Fruit fly (Drosophila melanogaster): Measurements from ENCODE around the gene pcx.

The pcx gene

DNA sequence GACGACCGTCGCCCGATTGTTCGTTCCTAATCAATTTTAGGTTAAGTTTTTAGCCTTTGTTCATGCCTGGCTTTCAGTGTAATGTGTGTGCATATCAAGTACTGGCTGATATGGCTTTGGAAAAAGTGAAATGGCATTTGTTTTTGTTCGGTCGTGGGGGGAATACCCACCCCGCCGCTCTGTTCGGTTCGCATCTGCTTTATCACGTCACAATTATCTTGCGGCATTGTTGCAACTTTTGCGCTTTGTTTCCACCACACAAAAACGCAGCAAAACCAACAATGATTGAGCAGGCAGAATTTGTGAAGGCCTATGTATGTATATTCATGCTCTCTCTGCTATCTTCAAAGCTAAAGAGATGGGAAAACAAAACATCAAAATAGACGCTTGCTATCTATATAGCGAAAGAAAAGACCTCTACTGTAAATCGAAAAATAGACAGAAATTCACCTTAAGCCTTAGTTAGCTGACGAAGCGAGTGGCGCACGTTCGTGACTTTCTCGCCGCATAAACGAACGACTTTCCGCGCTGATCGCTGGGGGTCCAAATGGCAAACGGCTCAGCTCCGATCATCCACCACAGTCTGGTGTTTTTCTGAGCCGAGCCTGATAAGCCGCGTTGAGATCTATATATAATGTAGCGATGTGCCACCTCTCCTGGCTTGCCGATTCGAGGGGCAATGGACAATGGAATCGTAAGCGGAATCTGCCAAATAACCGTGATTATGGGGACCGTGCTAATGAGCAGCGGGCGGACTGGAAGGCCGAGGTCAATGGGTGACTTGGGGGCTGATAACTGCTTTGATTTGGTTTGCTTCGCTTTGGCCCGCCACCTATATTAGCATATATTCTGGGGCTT is 27.5 kb upstream of the pcx start:
- TF ChIP-seq dsf (GFP tag; optimal IDR thresholded peaks at IDR 0.05; ENCODE audit: borderline replicate concordance) (no peak), br (GFP tag; optimal IDR thresholded peaks at IDR 0.05) (peak; percentile 19), Rel (GFP tag; optimal IDR thresholded peaks at IDR 0.05) (no peak), Rel (tag; optimal IDR thresholded peaks at IDR 0.05) (peak; percentile 97), Sp1 (GFP tag; optimal IDR thresholded peaks at IDR 0.05) (peak; percentile 28), tai (GFP tag; optimal IDR thresholded peaks at IDR 0.05) (no peak), h (GFP tag; optimal IDR thresholded peaks at IDR 0.05) (peak; percentile 33), fru (GFP tag; optimal IDR thresholded peaks at IDR 0.05) (peak; percentile 17), HLH106 (tag; optimal IDR thresholded peaks at IDR 0.05) (peak; percentile 3)

DNA sequence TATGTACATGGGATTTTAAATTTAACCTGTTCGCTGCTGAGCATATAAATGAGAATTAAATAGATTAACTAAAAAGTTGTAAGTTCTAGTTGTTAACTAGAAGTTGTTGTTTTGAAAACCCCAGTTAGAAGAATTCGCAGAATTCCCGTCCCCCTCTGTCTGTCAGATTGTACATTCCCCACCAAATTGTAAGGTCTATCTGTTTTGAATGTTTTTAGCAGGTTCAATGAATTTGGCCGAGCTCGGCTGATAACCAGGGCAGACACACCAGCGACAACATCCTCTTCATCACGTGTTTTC is 26.9 kb upstream of the pcx start:
- TF ChIP-seq Dfd (GFP tag; optimal IDR thresholded peaks at IDR 0.05) = no peak
- TF ChIP-seq Rel (GFP tag; optimal IDR thresholded peaks at IDR 0.05) = no peak
- TF ChIP-seq Rel (tag; optimal IDR thresholded peaks at IDR 0.05) = peak; percentile 50
- TF ChIP-seq HLH106 (tag; optimal IDR thresholded peaks at IDR 0.05) = no peak
- TF ChIP-seq CG32264 (GFP tag; optimal IDR thresholded peaks at IDR 0.05) = no peak
- TF ChIP-seq fru (GFP tag; optimal IDR thresholded peaks at IDR 0.05) = no peak
- TF ChIP-seq Hr83 (GFP tag; optimal IDR thresholded peaks at IDR 0.05; ENCODE audit: poor library complexity, severe bottlenecking) = no peak
- no peak for TF ChIP-seq sage (GFP tag; optimal IDR thresholded peaks at IDR 0.05)

DNA sequence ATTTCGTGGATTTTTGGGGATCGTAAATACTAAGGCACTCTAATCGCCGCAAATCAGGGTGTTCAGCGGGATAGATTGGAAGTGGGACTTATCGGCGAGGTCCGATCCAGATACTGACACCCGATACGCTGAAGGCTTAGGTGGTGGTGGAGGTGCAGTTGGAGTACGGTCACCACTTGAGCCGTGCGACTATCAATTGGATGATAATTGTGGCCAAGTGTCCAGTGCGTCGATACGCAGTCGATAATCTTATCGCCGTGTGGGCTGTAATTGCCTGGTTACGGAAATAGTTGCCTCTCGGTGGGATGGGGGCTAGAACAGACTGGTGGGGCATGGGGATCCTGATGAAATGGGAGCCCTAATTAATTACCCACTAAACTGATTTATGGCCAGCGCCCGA is 25.8 kb upstream of the pcx start:
- no peak for TF ChIP-seq jim (GFP tag; optimal IDR thresholded peaks at IDR 0.05)
- peak; percentile 22 for TF ChIP-seq h (GFP tag; optimal IDR thresholded peaks at IDR 0.05)

DNA sequence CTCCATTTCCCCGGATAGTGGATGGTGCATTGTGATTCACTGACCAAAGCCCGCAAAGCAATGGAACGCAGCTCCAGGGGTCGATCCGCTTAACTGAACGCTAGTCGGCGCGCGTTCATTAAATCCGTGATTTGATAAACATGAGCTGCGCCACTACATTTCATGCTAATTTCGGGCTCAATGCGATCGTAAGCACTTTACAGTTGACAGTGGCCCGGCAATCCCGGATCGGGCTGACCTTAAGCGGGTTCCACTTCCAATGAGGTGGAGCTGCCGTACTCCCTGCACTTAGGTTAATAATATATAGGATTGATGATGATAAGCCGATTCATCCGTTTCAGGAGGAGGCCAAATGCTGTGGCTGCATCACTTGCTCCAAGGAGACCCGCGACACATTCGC is 21.3 kb upstream of the pcx start, which contains the start of gene FarO:
TSS of gene FarO (minus strand) at position 101 of the 400 bp plus-strand sequence.
- TF ChIP-seq Vsx2 (GFP tag; optimal IDR thresholded peaks at IDR 0.05; ENCODE audit: partially characterized antibody) (no peak), Hnf4 (GFP tag; optimal IDR thresholded peaks at IDR 0.05) (no peak), usp (GFP tag; optimal IDR thresholded peaks at IDR 0.05) (no peak), h (GFP tag; optimal IDR thresholded peaks at IDR 0.05) (no peak), rgr (GFP tag; optimal IDR thresholded peaks at IDR 0.05) (no peak), GATAd (GFP tag; optimal IDR thresholded peaks at IDR 0.05) (no peak), dl (GFP tag; optimal IDR thresholded peaks at IDR 0.05; ENCODE audit: insufficient read depth in 1 of 2, partially characterized antibody in 2 of 2) (no peak), pan (optimal IDR thresholded peaks at IDR 0.05) (no peak), jim (GFP tag; optimal IDR thresholded peaks at IDR 0.05) (no peak), lola (GFP tag; optimal IDR thresholded peaks at IDR 0.05) (no peak), dmrt93B (GFP tag; optimal IDR thresholded peaks at IDR 0.05) (no peak), br (GFP tag; optimal IDR thresholded peaks at IDR 0.05) (no peak), Jra (GFP tag; optimal IDR thresholded peaks at IDR 0.05) (no peak), Abd-B (GFP tag; optimal IDR thresholded peaks at IDR 0.05) (no peak), N (GFP tag; optimal IDR thresholded peaks at IDR 0.05) (no peak), tai (GFP tag; optimal IDR thresholded peaks at IDR 0.05) (no peak)

DNA sequence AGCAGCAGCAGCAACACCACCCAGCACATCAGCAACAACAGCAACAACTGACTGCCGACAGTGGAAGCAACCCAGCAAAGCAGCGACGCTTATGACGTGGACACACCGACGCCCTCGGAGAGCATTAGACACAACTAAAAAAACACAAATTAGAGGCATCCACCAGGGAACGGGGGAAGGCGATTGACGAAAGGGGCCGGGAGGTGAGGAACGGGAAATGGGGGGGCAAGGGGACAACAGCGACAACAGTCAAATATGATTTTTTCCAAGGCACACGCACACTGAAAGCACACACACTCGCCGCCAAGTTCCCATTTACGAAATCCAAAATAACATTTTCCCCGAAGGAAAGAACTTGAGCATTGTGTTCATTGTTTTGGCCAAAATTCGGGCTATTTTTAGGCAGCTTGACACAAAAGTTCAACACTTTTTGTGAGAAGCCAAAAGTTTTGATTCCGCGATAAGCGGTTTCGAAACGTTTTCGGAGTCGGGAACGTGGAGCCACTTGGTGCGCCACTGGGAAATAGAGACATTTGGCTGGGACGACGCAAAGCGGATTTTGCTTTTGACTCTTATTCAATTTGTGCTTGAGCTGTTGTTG is 16.4 kb upstream of the pcx start:
- TF ChIP-seq dsf (GFP tag; optimal IDR thresholded peaks at IDR 0.05; ENCODE audit: borderline replicate concordance) (no peak), CG32264 (GFP tag; optimal IDR thresholded peaks at IDR 0.05) (no peak), Rel (GFP tag; optimal IDR thresholded peaks at IDR 0.05) (no peak), Rel (tag; optimal IDR thresholded peaks at IDR 0.05) (no peak), dmrt93B (GFP tag; optimal IDR thresholded peaks at IDR 0.05) (no peak), Dfd (GFP tag; optimal IDR thresholded peaks at IDR 0.05) (no peak), Vsx2 (GFP tag; optimal IDR thresholded peaks at IDR 0.05; ENCODE audit: partially characterized antibody) (no peak), Sp1 (GFP tag; optimal IDR thresholded peaks at IDR 0.05) (no peak), rgr (GFP tag; optimal IDR thresholded peaks at IDR 0.05) (no peak), Mio (GFP tag; optimal IDR thresholded peaks at IDR 0.05) (no peak), lola (GFP tag; optimal IDR thresholded peaks at IDR 0.05) (no peak), sage (GFP tag; optimal IDR thresholded peaks at IDR 0.05) (no peak)

DNA sequence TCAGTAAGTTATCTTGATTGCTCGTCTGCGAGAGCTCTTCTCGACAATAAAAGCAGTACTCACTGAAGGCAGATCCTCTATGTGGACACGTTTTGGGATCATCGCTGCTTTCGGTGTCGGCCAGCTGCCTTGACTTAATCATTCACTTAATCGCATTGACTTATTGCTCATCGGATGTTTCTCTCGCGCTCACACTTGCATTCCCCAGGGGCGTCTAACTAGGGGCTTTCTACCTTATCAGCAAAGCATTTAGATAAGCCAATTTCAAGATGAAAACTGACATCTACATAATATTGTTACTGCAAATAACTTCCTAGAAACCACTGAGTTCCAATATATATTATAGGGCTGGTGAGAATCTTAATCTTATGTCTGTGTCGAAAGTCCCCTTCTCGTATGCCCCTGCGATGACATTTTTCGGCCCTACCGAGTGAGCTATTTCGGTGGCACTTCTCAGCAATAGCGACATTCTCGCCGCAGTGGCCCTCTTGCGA is 12.7 kb upstream of the pcx start:
- no peak for TF ChIP-seq N (GFP tag; optimal IDR thresholded peaks at IDR 0.05)
- peak; percentile 15 for TF ChIP-seq h (GFP tag; optimal IDR thresholded peaks at IDR 0.05)
- no peak for TF ChIP-seq Rel (GFP tag; optimal IDR thresholded peaks at IDR 0.05)
- peak; percentile 65 for TF ChIP-seq Rel (tag; optimal IDR thresholded peaks at IDR 0.05)
- no peak for TF ChIP-seq dl (GFP tag; optimal IDR thresholded peaks at IDR 0.05; ENCODE audit: insufficient read depth in 1 of 2, partially characterized antibody in 2 of 2)
- TF ChIP-seq fru (GFP tag; optimal IDR thresholded peaks at IDR 0.05) = peak; percentile 36
- TF ChIP-seq CrebA (GFP tag; optimal IDR thresholded peaks at IDR 0.05; ENCODE audit: borderline replicate concordance) = no peak
- TF ChIP-seq HLH106 (tag; optimal IDR thresholded peaks at IDR 0.05) = peak; percentile 36
- peak in 1 of 2 experiments; percentile 23 for TF ChIP-seq foxo (GFP tag; optimal IDR thresholded peaks at IDR 0.05)

All from whole organism, wandering third instar larva.